Fruit fly (Drosophila melanogaster) S2 (cell line): Measurements from ENCODE around the gene mRpL37.

Source experiments
- CG8478 ChIP-seq: fragments of >200 bp; optimal IDR thresholded peaks from 2 replicates; lab custom pipeline; 2018
- CTCF ChIP-seq, 2 experiments: fragments of >200 bp; optimal IDR thresholded peaks; 2 replicates each; lab custom pipeline; 2018

The mRpL37 gene

DNA sequence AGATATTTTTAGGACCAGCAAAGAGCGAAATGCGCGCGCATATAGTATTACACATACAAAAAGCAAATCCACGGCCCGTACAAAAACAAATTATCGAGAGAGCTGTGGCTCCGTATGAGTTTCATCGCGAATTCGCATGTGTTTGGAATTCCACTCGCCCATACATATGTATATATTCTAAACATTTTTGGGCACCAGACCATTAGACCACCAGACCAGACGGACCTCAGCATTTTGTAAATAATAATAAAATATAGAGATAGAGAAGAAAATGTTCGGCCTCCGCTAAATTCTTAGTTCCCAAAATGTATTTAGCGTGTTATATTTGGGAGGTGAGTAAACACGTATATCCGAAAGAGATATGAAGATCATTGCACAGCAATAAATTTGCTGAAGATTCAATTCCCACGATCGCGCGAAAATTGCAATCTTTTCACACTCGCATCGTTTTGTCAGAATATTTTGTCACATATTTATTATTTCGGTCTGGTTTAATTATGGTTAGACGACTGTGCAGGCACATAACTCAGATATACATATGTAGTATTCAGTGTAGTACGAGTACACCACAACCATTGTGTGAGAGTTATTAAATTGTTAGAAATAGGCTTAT lies 7.7 kb downstream of the mRpL37 start:
- no peak for TF ChIP-seq CTCF (optimal IDR thresholded peaks at IDR 0.05; lab: Kevin White, UChicago)
- TF ChIP-seq CG8478 (lab: Kevin White, UChicago): no peak

DNA sequence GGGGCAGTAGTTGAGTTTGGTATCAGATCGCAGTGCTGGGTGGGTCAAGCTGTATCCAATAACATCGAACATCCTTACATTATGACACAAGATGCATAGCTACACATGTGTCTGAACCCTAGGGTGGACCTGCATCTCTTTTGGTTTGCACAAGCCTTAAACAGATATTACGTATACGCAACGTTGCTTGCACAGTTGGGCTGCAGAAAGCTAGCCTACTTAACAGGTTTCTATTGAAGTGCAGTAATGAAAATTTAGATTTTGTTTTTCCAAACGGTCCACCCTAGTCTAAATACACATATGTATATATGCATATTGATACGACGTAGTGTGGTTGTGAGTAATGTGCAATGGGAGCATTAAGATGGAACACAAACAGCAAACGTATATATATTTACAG lies 8.6 kb downstream of the mRpL37 start:
- TF ChIP-seq CTCF (optimal IDR thresholded peaks at IDR 0.05; lab: Kevin White, UChicago) (no peak), CG8478 (lab: Kevin White, UChicago) (no peak)

DNA sequence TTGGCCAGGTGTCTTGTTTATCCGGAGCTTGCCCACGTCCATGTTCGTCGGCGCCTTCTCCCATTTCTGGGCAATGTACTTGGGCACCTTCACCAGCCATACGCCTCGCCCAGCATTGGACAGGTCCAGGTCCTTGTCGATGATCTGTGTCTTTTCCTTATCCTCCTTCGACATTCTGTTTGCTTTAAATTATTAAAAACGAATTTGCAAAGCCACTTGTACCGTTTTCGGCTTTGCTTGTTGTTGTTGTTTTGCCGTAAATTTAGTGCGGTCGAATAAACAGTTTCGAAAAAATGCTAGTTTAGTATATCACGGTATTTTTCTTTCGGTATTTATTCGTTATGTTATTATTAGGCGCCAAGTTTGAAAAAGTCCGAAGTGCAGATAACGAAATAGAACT lies 16.4 kb downstream of the mRpL37 start, which contains the start of gene TfIIFbeta:
TfIIFbeta (minus strand) TSS at position 279 of the 400 bp plus-strand sequence.
- TF ChIP-seq CTCF (optimal IDR thresholded peaks at IDR 0.05; lab: Kevin White, UChicago): no peak
- TF ChIP-seq CG8478 (lab: Kevin White, UChicago): no peak

DNA sequence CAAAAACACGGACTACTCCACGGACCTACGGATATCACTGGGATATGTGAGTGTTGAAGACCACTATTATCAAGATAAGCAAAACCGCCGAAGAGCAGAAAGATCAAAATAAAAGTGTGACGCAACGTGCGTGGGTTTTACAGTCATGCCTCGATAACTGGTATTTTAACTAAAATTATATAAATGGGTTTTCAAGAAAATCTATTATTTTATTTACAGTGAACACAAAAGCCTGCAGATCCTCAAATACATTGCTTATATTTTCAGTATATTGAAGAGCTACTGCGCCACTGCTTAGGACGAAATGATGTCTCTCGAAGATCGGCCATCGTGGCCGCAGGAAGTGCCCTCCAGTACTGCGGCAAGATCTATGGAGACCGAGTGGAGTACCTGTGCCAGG lies 21.9 kb downstream of the mRpL37 start:
- TF ChIP-seq CTCF (optimal IDR thresholded peaks at IDR 0.05; lab: Kevin White, UChicago): no peak
- no peak for TF ChIP-seq CG8478 (lab: Kevin White, UChicago)

DNA sequence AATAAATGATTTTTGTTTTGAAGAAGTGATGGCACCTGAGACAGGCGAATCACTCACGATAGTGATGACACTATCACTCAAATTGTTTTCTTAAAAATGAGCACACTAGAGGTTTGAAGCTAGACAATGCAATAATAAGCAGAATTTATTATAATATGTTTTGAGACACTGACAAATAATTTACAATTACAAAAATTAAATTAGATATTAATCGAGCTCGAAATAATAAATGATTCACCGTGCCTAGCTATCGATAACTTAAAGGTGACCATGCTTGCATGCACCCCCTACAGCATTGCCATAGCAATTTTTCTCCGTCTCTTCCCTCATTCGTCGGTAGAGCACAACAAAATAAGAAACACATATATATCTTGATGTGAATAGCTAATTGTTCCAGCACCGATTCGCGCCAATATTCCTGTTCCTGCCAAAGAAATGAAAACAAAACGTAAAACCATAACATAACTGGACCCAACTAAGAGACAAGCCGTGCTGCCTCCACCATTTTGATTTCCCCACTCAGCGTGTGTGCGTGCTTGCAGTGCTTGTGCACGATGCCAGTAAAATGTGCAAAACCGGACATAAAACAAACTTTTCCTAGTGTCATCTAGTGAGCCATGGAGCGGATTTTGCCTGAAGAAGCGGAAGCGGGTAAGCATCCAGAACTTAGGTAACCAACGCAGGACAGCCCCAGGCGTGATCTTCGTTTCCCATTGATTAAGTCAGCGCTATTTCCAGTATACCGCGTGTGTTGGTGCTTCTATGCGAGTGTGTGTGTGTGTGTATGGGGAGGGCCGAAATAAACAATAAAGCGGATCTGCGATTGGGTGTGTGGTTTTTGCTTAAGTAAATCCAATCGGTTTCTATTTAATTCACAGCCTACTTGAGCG lies 22.7 kb downstream of the mRpL37 start, which contains the start of the genes MED7 and Cap-H2:
MED7 (minus strand) TSS at position 67 of the 890 bp plus-strand sequence.
Cap-H2 (plus strand) TSS at position 345 of the 890 bp plus-strand sequence.
- TF ChIP-seq CG8478 (lab: Kevin White, UChicago) (no peak), CTCF (optimal IDR thresholded peaks at IDR 0.05; lab: Kevin White, UChicago) (no peak)

DNA sequence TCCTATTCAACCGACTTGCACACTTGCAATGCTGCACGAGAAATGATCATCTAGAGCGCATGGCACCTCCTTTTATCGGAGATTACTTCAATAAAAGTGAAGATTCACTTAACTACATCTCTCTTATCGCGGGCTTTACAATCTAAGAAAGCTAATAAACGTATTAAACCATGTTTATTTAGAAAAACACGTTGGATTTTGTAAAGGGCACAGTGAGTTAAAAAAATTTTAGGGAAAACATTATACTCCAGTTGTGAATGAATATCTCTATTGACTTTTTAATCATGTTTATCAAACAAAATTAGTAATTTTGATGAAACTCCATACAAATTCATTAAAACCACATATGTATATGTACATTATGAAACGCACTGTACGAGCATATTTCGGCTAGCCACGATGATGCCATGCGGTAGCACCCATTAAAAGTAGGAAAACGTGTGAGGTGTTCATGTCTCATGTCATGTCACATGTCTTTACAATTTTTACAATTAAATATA lies 24.5 kb downstream of the mRpL37 start, which contains the start of gene CG31272:
CG31272 (minus strand) TSS at position 51 of the 500 bp plus-strand sequence.
- TF ChIP-seq CG8478 (lab: Kevin White, UChicago) (no peak), CTCF (optimal IDR thresholded peaks at IDR 0.05; lab: Kevin White, UChicago) (no peak)

DNA sequence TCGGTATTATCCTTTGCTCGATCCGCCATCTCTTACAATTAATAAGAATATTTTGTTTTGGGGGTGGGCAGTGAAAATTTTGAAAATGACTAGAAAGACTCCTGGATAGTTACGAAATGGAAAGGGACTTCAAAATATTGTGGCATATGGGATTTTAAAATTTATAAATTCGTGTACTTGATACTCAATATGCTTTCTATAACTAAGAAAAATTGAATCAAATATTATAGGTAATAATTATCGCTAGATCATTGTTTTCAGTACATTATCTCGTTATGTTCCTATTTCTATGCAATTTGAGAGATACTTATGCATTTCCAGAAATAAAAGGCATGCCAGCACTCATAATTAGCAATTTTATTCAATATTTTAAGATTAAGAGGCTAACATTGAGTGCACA lies 28.4 kb downstream of the mRpL37 start, which contains the start of gene CG14691:
CG14691 (minus strand) TSS at position 101 of the 400 bp plus-strand sequence.
- no peak for TF ChIP-seq CTCF (optimal IDR thresholded peaks at IDR 0.05; lab: Kevin White, UChicago)
- TF ChIP-seq CG8478 (lab: Kevin White, UChicago): no peak

DNA sequence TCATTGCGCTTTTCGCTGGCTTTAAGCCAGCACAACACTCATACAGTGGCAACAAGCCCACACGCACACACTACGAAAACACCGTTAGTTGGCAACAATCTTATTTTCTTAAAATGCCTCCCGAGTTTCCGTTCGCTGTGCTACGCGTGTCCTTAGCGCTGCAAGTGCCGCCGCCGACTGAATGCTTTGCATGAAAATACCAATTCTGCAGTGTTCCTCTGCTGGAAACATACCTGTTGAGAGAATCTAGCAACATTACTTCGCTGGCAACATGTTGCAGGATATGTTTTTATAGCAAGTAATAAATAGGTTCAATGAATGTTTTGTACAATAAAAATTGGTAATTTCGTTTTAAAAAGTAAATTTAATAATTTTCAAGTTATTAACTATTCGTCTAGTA lies 32.8 kb downstream of the mRpL37 start, which contains the start of gene TkR86C:
TkR86C (minus strand) TSS at position 168 of the 400 bp plus-strand sequence.
- TF ChIP-seq CG8478 (lab: Kevin White, UChicago) (no peak), CTCF (optimal IDR thresholded peaks at IDR 0.05; lab: Kevin White, UChicago) (no peak)

DNA sequence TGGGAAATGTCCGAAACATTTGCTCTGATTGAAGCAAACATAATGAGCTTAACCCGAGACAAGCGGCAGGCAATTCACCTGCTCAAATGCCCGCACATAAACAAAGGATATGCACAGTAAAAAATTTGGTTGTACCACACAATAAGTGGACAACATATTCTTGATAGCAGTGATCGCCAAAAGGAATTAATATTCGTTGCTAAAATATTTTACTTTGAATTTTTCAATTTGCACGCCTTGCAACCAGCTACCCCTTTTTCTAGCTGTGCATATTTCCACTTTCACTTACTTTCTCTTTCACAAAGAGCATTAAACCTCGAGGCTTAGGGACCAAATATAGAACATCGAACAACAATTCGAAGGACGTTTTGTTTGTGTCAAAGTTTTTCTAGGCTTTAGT lies 36.2 kb downstream of the mRpL37 start:
- TF ChIP-seq CG8478 (lab: Kevin White, UChicago) (no peak), CTCF (optimal IDR thresholded peaks at IDR 0.05; lab: Kevin White, UChicago) (no peak)

DNA sequence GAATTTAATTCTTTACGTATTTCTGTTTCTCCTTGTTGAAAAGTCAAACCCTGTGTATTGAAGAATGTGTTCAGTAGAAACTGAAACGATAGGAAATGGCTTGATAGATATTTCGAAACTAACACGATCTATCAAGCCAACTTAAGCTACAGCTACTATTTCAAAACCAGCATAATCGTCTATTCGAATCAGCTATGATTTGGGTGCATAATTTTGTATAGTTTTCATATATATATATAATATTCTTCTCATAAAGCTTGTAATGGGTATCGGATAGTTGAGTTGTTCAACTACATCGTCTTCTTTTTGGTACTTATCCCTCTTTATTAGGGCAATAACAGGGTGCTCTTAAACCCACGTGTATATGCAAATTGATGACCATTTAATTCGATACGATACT lies 48.0 kb downstream of the mRpL37 start, which contains the start of gene tomboy20:
tomboy20 (minus strand) TSS at position 101 of the 400 bp plus-strand sequence.
- TF ChIP-seq CTCF (optimal IDR thresholded peaks at IDR 0.05; lab: Kevin White, UChicago) (no peak), CG8478 (lab: Kevin White, UChicago) (no peak)
